Worm (Caenorhabditis elegans): Measurements from ENCODE around the gene B0334.10.

Gene B0334.10

DNA sequence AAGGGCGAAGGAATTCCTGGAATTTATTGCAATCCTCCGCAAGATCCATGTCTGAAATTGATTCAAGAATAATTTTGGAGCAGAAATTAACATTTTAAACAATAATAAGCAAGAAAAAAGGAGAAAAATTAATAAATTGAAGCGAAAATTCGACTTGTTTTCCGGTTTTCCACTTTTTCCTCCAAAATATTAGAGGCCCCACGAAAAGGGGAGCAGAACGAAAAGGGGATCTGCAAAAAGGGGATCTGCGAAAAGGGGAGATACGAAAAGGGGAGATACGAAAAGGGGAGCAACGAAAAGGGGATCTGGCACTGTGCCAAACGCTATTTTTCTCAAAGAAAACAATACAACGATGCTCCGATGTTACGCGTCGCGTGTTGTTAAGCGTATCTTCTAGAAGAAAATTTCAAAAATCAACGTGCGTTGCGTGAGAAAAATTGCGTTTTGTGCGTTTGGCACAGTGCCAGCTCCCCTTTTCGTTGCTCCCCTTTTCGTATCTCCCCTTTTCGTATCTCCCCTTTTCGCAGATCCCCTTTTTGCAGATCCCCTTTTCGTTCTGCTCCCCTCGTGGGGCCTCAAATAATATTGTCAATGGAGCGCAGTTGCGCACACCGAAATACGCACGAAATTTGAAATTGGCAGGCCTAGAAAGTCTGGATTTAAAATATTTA, 16.3 kb downstream of the B0334.10 start, which contains the start of gene Y62F5A.12 (continued):
- TF ChIP-seq nhr-47 (tag; optimal IDR thresholded peaks at IDR 0.05) = peak; percentile 92
- peak; percentile 78 to 92 for TF ChIP-seq lin-35 (GFP tag; optimal IDR thresholded peaks at IDR 0.05)
- peak; percentile 92 for TF ChIP-seq nhr-71 (tag; optimal IDR thresholded peaks at IDR 0.05)
- peak; percentile 72 for TF ChIP-seq egl-13 (tag; optimal IDR thresholded peaks at IDR 0.05)
- TF ChIP-seq elt-3 (tag; optimal IDR thresholded peaks at IDR 0.05) = peak in 2 of 6 experiments; percentile 11 to 13
- TF ChIP-seq fkh-10 (GFP tag; optimal IDR thresholded peaks at IDR 0.05) = peak; percentile 81
- peak; percentile 72 to 73 for TF ChIP-seq lsy-2 (tag; optimal IDR thresholded peaks at IDR 0.05)
- peak; percentile 86 for TF ChIP-seq xbp-1 (tag; optimal IDR thresholded peaks at IDR 0.05)
- TF ChIP-seq tbx-2 (tag; optimal IDR thresholded peaks at IDR 0.05) = peak; percentile 82

ce11 chrII:11535429-11535828, 17.1 kb downstream of the B0334.10 start:
- TF ChIP-seq pqm-1 (tag; optimal IDR thresholded peaks at IDR 0.05) (no peak), mef-2 (tag; optimal IDR thresholded peaks at IDR 0.05) (no peak)

- TF ChIP-seq ceh-90 (tag; optimal IDR thresholded peaks at IDR 0.05) (no peak), efl-1 (optimal IDR thresholded peaks at IDR 0.05) (no peak), efl-1 (GFP tag; optimal IDR thresholded peaks at IDR 0.05 in 1 of 2) (peak in 1 of 2 experiments; percentile 82), C16A3.4 (tag; optimal IDR thresholded peaks at IDR 0.05) (no peak)
Observed at ce11 chrII:11535924-11536323, 17.6 kb downstream of the B0334.10 start.

- TF ChIP-seq F16B12.6 (tag; optimal IDR thresholded peaks at IDR 0.05) (no peak), dsc-1 (tag; optimal IDR thresholded peaks at IDR 0.05) (no peak), nhr-47 (tag; optimal IDR thresholded peaks at IDR 0.05) (no peak)
Observed at ce11 chrII:11536505-11536904, 18.2 kb downstream of the B0334.10 start.

- TF ChIP-seq zag-1 (tag; optimal IDR thresholded peaks at IDR 0.05) (no peak), blmp-1 (tag; optimal IDR thresholded peaks at IDR 0.05) (peak; percentile 28)
Observed at ce11 chrII:11537115-11537514, 18.8 kb downstream of the B0334.10 start.

DNA sequence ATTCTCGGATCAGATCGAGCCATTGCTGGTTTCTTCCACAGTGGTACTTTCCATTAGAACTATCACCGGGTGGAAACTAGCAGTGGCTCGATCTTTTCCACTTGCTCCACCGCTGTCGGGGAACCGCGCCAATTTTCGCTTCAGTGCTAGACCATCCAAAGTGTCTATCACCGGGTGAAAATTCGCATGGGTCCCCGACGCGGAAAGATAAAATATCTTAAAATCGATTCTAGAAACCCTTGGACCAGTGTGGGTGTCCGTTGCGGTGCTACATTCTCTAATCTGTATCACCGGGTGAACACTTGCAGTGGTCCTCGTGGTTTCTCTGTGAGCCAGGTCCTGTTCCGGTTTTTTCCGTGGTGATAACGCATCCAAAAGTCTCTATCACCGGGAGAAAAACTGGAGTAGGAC, 19.3 kb downstream of the B0334.10 start:
- TF ChIP-seq lin-39 (tag; optimal IDR thresholded peaks at IDR 0.05) = no peak
- no peak for TF ChIP-seq efl-3 (GFP tag; optimal IDR thresholded peaks at IDR 0.05)
- TF ChIP-seq egl-27 (tag; optimal IDR thresholded peaks at IDR 0.05) = no peak
- no peak for TF ChIP-seq unc-130 (tag; optimal IDR thresholded peaks at IDR 0.05)
- TF ChIP-seq nhr-28 (tag; optimal IDR thresholded peaks at IDR 0.05) = no peak
- TF ChIP-seq fos-1 (tag; optimal IDR thresholded peaks at IDR 0.05) = no peak
- TF ChIP-seq pag-3 (tag; optimal IDR thresholded peaks at IDR 0.05; ENCODE audit: borderline replicate concordance, insufficient read depth) = no peak
- no peak for TF ChIP-seq dpl-1 (GFP tag; optimal IDR thresholded peaks at IDR 0.05)
- no peak for TF ChIP-seq efl-1 (optimal IDR thresholded peaks at IDR 0.05)
- TF ChIP-seq efl-1 (GFP tag; optimal IDR thresholded peaks at IDR 0.05 in 1 of 2) = no peak
- TF ChIP-seq F16B12.6 (tag; optimal IDR thresholded peaks at IDR 0.05) = no peak
- no peak for TF ChIP-seq C16A3.4 (tag; optimal IDR thresholded peaks at IDR 0.05)
- TF ChIP-seq nhr-90 (tag; optimal IDR thresholded peaks at IDR 0.05; ENCODE audit: poor library complexity) = no peak
- no peak for TF ChIP-seq ztf-11 (tag; optimal IDR thresholded peaks at IDR 0.05)
- TF ChIP-seq ztf-4 (tag; optimal IDR thresholded peaks at IDR 0.05) = no peak
- TF ChIP-seq mab-9 (GFP tag; IDR thresholded peaks at IDR 0.05) = no peak
- no peak for TF ChIP-seq ceh-63 (GFP tag; optimal IDR thresholded peaks at IDR 0.05)
- no peak for TF ChIP-seq ces-1 (GFP tag; optimal IDR thresholded peaks at IDR 0.05)
- TF ChIP-seq unc-98 (GFP tag; IDR thresholded peaks at IDR 0.05) = no peak

All from whole organism, L1 larva.